Worm (Caenorhabditis elegans): Measurements from ENCODE around the gene C03B1.3.

The C03B1.3 gene

DNA sequence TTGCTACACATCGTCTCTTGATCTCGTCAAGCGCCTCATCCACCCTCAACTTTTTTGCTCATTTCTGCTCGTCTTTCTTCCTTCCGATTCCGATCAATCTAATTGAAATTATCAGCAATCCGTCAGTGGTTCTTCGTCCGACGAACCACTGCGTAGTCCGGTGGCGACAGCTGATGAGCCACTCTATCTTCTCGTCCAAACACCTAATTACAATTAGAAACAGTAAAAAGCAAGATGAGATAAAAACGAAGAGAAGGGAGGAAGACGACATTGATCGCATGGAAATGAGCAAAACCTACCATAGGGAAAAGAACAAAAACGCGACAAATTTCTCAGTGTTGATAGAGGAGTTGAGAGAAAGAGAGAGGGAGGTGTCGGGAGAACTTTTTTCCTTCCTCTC is 33.6 kb downstream of the C03B1.3 start:
- TF ChIP-seq nhr-76 (tag; optimal IDR thresholded peaks at IDR 0.05) (no peak), aha-1 (tag) (peak; percentile 75), nhr-11 (tag; optimal IDR thresholded peaks at IDR 0.05) (peak; percentile 27), unc-62 (GFP tag; optimal IDR thresholded peaks at IDR 0.05 in 1 of 2) (peak in 1 of 2 experiments; percentile 3), unc-62 (tag; optimal IDR thresholded peaks at IDR 0.05) (no peak)

DNA sequence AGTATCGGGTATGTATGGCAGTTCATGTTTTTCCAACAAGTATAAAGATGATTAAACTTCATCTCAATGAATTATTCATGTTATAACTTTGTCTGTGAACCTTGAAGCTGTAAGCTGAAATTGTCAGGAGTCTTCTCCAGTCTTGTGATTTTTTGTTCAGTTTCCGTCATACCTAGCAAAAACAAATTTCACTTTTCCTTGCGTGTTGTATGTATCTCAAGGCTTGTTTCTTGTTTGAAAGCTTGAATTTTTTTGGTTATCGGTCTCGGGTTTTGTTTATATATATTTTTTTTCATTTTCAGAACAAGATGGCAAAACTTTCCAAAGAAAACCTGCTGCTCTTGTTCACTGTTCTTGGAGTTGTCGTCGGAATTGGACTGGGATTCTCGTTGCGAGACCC is 37.3 kb downstream of the C03B1.3 start, which contains the start of gene glt-4:
Gene glt-4, plus strand, starts transcription at position 301 of the 400 bp plus-strand sequence.
- TF ChIP-seq ceh-20 (GFP tag; IDR thresholded peaks at IDR 0.05) (no peak), madf-5 (GFP tag; IDR thresholded peaks at IDR 0.05) (no peak), zip-2 (tag; optimal IDR thresholded peaks at IDR 0.05) (no peak), attf-4 (tag; optimal IDR thresholded peaks at IDR 0.05) (no peak), set-16 (GFP tag; IDR thresholded peaks at IDR 0.05) (no peak), ztf-11 (tag; optimal IDR thresholded peaks at IDR 0.05) (no peak), nhr-102 (tag; optimal IDR thresholded peaks at IDR 0.05) (no peak), nhr-6 (tag; optimal IDR thresholded peaks at IDR 0.05) (no peak), lin-39 (tag; optimal IDR thresholded peaks at IDR 0.05) (no peak), dmd-9 (GFP tag; IDR thresholded peaks at IDR 0.05) (no peak), lin-13 (GFP tag; optimal IDR thresholded peaks at IDR 0.05) (no peak), unc-39 (tag; optimal IDR thresholded peaks at IDR 0.05) (no peak), dmd-8 (GFP tag; IDR thresholded peaks at IDR 0.05) (no peak), hlh-30 (tag; optimal IDR thresholded peaks at IDR 0.05; ENCODE audit: insufficient read depth) (no peak), ces-1 (GFP tag; optimal IDR thresholded peaks at IDR 0.05) (no peak), ceh-82 (tag; optimal IDR thresholded peaks at IDR 0.05) (no peak)

DNA sequence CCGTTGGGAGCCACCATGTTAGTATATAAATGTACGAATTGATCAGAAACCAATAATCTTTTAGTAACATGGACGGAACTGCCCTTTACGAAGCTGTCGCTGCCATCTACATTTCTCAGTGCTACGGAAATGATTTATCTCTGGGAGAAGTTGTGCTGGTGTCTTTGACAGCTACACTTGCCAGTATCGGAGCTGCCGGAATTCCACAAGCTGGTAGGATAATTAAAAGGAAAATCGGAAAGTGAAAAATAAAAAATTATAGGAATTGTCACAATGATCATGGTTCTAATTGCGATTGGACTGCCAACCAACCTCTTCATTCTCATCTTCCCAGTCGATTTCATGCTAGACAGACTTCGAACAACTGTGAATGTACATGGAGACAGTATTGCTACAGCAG is 40.1 kb downstream of the C03B1.3 start:
- TF ChIP-seq aha-1 (tag) (peak; percentile 91), jun-1 (tag; optimal IDR thresholded peaks at IDR 0.05) (no peak), snpc-4 (tag; optimal IDR thresholded peaks at IDR 0.05) (no peak)

DNA sequence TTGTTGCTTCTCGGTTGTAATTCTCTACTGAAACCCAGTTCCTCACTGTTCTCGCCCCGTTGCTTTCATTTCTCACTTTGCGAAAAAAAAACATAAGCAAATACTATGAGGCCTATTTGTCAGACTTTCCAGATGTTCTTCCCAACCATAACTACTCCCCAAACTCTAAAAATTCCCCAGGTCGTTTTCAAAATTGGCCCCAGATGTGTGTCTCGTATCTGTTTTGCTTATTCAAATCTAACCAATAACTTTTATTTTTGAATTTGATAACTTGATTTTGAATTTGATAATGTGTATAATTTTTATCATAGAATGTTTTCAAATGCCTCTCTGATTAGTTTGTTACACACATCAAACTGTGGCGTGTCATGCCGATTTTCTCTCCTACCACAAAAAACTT is 42.0 kb downstream of the C03B1.3 start:
- no peak for TF ChIP-seq daf-16 (GFP tag; optimal IDR thresholded peaks at IDR 0.05)
- peak; percentile 33 for TF ChIP-seq daf-16 (tag; optimal IDR thresholded peaks at IDR 0.05)
- no peak for TF ChIP-seq egl-43 (GFP tag; IDR thresholded peaks at IDR 0.05)

DNA sequence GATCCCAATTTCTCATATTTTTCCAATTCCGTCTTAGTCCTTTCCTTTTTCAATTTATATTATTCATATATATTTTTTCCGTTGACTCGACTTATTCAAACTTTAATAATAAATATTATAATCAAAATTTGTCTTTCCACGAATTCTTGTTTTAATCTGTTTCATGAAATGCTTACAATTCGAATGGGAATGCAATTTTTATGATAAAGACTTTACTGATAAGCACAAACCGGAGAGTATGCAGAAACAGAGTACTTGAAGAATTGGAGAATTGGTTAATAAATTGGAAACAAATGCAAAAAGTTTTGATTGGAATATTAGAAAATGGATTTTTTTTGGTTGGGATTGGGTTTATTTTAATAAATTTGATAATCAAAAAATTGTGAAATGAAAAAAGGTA is 42.5 kb downstream of the C03B1.3 start:
- TF ChIP-seq mep-1 (tag; optimal IDR thresholded peaks at IDR 0.05) (no peak), dve-1 (tag; optimal IDR thresholded peaks at IDR 0.05; ENCODE audit: insufficient read depth) (no peak), madf-9 (GFP tag; conservative IDR thresholded peaks at IDR 0.05) (no peak), madf-5 (GFP tag; IDR thresholded peaks at IDR 0.05) (no peak), daf-16 (GFP tag; optimal IDR thresholded peaks at IDR 0.05) (no peak), daf-16 (tag; optimal IDR thresholded peaks at IDR 0.05) (no peak), pqm-1 (tag; optimal IDR thresholded peaks at IDR 0.05) (peak; percentile 76), nhr-28 (tag; optimal IDR thresholded peaks at IDR 0.05) (peak; percentile 1), D1046.2 (GFP tag; IDR thresholded peaks at IDR 0.05) (no peak)

DNA sequence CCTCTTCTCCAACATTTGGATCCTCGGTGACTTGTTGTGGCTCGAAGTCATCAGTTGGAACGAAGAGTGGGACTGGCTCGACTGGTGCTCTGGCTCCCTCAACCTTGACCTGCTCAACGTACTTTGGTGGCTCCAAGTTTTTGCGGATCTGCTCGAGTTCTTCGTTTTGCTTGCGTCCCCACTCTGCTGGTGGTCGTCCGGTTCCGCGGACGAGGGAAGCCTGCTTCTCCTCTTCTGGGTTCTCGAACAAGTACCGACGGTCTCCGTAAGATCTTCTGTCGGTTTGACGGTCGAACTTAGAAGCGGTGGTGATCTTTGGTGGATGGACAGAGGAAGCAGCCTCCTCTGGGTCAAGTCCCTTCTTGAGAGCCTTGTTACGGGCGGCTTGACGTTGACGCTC is 42.9 kb downstream of the C03B1.3 start:
- TF ChIP-seq set-16 (GFP tag; IDR thresholded peaks at IDR 0.05) (peak; percentile 73), D1046.2 (GFP tag; IDR thresholded peaks at IDR 0.05) (no peak)

DNA sequence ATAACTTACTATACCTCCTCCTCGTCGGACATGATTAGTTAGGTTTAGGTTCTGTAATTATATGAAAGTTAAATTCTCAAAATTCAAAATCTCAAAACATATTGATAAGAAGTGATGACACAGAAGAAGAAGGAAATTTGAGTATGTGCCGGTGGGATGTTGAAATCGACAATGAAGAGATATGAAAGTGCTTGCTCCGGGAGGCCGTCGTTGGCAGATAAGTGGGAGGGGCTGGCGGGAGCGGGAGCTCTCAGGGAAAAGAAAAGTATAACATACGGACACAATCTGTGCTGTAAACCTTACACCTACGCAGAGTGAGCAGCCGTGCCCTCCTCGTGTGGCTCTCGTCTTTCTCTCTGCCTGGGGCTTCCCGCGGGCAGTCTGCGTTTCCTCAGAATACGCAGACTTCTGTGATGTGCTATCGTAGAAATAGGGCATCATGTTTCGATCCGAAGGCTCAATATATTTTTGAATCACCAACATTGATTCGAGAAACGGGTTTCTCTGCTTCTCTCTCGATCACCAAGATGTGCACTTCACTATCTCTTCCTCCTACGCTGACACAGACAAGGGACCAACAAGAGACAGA is 44.5 kb downstream of the C03B1.3 start, which contains the start of gene mup-2:
Gene mup-2, minus strand, starts transcription at position 51 of the 589 bp plus-strand sequence.
- TF ChIP-seq dve-1 (tag; optimal IDR thresholded peaks at IDR 0.05; ENCODE audit: insufficient read depth) (no peak), lsy-2 (tag; optimal IDR thresholded peaks at IDR 0.05) (no peak), nhr-11 (tag; optimal IDR thresholded peaks at IDR 0.05) (peak; percentile 60), F37D6.2 (tag; optimal IDR thresholded peaks at IDR 0.05) (no peak), zip-2 (tag; optimal IDR thresholded peaks at IDR 0.05) (no peak), mxl-3 (GFP tag; optimal IDR thresholded peaks at IDR 0.05) (peak; percentile 12), madf-9 (GFP tag; conservative IDR thresholded peaks at IDR 0.05) (no peak), ama-1 (optimal IDR thresholded peaks at IDR 0.05) (no peak), sdz-12 (GFP tag; optimal IDR thresholded peaks at IDR 0.05) (no peak), dmd-6 (GFP tag; IDR thresholded peaks at IDR 0.05) (peak; percentile 12; the same call in 1 of the 2 replicates), nhr-42 (GFP tag; IDR thresholded peaks at IDR 0.05) (no peak), T26A8.4 (GFP tag; IDR thresholded peaks at IDR 0.05) (no peak), zfp-3 (GFP tag; conservative IDR thresholded peaks at IDR 0.05) (no peak), lin-39 (tag; optimal IDR thresholded peaks at IDR 0.05) (no peak)

Measured in whole organism, L4 larva.